Fruit fly (Drosophila melanogaster): ENCODE measurements around the gene CG16986.
A peak's percentile ranks its signal among the peaks of the same experiment; 100 is the strongest.

Gene CG16986

DNA sequence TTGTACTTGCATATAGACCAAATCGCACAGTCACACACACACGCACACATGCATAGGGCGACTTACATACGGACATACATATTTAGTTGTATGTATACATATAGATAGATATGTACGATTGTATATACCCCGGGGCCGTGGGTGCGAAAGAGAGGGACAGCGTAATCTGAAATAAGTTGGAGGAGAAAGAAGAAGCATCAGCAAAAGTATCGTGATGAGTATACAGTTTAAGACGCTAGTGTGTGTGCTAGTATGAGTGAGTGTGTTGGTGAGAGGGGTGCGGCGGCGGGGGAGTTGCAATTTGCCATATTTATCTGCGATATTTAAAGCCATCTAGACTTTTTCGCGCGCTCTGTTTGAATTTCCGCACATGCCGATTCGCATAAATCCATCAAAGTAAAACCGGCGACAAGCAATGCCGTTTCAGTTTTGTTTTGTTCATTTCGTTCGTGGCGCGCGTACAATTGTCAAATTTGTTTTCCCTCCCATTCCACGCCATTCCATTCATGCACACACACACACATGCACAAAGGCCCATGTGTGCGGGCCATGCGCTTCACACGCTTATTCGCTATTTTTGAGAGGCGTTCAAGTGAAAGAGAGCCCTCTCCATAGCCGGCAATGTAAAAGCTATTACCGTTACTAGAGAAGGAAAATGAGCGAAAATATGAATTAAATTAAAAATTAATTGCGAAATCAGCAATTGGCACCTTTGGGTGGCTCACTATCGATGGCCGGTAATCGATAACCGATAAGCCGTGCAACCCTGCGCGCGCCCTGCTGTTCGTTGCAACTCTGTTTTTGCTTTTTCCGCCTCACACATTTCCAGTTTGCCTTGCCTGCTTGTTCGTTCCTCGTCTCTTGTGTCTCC lies 35.0 kb downstream of the CG16986 start (continued):
- peak; percentile 98 for TF ChIP-seq CG17186 (GFP tag; optimal IDR thresholded peaks at IDR 0.05)
- TF ChIP-seq sim (GFP tag; IDR thresholded peaks at IDR 0.05), result peak; percentile 75
- peak; percentile 76 for TF ChIP-seq CG10209 (GFP tag; optimal IDR thresholded peaks at IDR 0.05)
- peak; percentile 51; the same call in 1 of the 2 replicates for TF ChIP-seq peb (GFP tag; IDR thresholded peaks at IDR 0.05)
- TF ChIP-seq CG12071 (GFP tag; optimal IDR thresholded peaks at IDR 0.05), result peak; percentile 85
- no peak for TF ChIP-seq klu (GFP tag; IDR thresholded peaks at IDR 0.05)
- TF ChIP-seq ttk (GFP tag; IDR thresholded peaks at IDR 0.05), result peak; percentile 80
- TF ChIP-seq CG2202 (tag; optimal IDR thresholded peaks at IDR 0.05), result peak; percentile 75
- TF ChIP-seq nau (GFP tag; optimal IDR thresholded peaks at IDR 0.05), result peak; percentile 86
- TF ChIP-seq CG14441 (GFP tag; IDR thresholded peaks at IDR 0.05), result peak; percentile 68
- TF ChIP-seq ap (GFP tag; IDR thresholded peaks at IDR 0.05), result 0 out of 2 replicates have a peak, but pooled peaks have one; percentile 20
- peak; percentile 68 for TF ChIP-seq CoRest (tag; optimal IDR thresholded peaks at IDR 0.05)
- peak; percentile 61 for TF ChIP-seq CG3163 (GFP tag; optimal IDR thresholded peaks at IDR 0.05)
- peak; percentile 64 for TF ChIP-seq CTCF (GFP tag; optimal IDR thresholded peaks at IDR 0.05)
- no peak for TF ChIP-seq fru (optimal IDR thresholded peaks at IDR 0.05)
- no peak for TF ChIP-seq aop (GFP tag; IDR thresholded peaks at IDR 0.05)
- peak; percentile 71 for TF ChIP-seq H2.0 (GFP tag; IDR thresholded peaks at IDR 0.05)
- TF ChIP-seq CG17612 (GFP tag; IDR thresholded peaks at IDR 0.05), result 0 out of 2 replicates have a peak, but pooled peaks have one; percentile 48
- peak; percentile 77 for TF ChIP-seq E2f1 (GFP tag; IDR thresholded peaks at IDR 0.05)
- TF ChIP-seq CG32772 (GFP tag; IDR thresholded peaks at IDR 0.05), result peak; percentile 56; the same call in 1 of the 2 replicates
- TF ChIP-seq CG7357 (GFP tag; IDR thresholded peaks at IDR 0.05), result no peak
- peak; percentile 49 for TF ChIP-seq Blimp-1 (GFP tag; optimal IDR thresholded peaks at IDR 0.05)
- TF ChIP-seq CG10543 (GFP tag; optimal IDR thresholded peaks at IDR 0.05), result peak; percentile 96
- TF ChIP-seq CG9876 (GFP tag; optimal IDR thresholded peaks at IDR 0.05), result peak; percentile 41
- peak; percentile 78 for TF ChIP-seq Awh (GFP tag; IDR thresholded peaks at IDR 0.05)
- TF ChIP-seq CG16813 (GFP tag; IDR thresholded peaks at IDR 0.05; ENCODE audit: partially characterized antibody), result peak; percentile 77
- peak; percentile 74 for TF ChIP-seq CG9817 (tag; optimal IDR thresholded peaks at IDR 0.05)
- peak; percentile 100 for TF ChIP-seq CG2116 (GFP tag; optimal IDR thresholded peaks at IDR 0.05)
- peak; percentile 64 for TF ChIP-seq Ptx1 (GFP tag; IDR thresholded peaks at IDR 0.05)
- no peak for TF ChIP-seq cad (GFP tag; optimal IDR thresholded peaks at IDR 0.05)
- TF ChIP-seq CG6254 (GFP tag; optimal IDR thresholded peaks at IDR 0.05), result peak; percentile 69
- peak; percentile 88 for TF ChIP-seq CG11723 (GFP tag; optimal IDR thresholded peaks at IDR 0.05)
- peak; percentile 79 for TF ChIP-seq amos (GFP tag; IDR thresholded peaks at IDR 0.05; ENCODE audit: partially characterized antibody)
- peak; percentile 66 for TF ChIP-seq pros (GFP tag; optimal IDR thresholded peaks at IDR 0.05)
- peak; percentile 69 for TF ChIP-seq sr (GFP tag; IDR thresholded peaks at IDR 0.05)
- peak; percentile 74 for TF ChIP-seq ems (GFP tag; optimal IDR thresholded peaks at IDR 0.05)
- no peak for TF ChIP-seq CG4404 (GFP tag; IDR thresholded peaks at IDR 0.05)
- TF ChIP-seq Xrp1 (GFP tag; IDR thresholded peaks at IDR 0.05), result peak; percentile 65
- TF ChIP-seq Hr78 (GFP tag; optimal IDR thresholded peaks at IDR 0.05), result no peak
- peak; percentile 64 for TF ChIP-seq CG2712 (tag; optimal IDR thresholded peaks at IDR 0.05)
- peak; percentile 86 for TF ChIP-seq chn (GFP tag; optimal IDR thresholded peaks at IDR 0.05)
- TF ChIP-seq inv (GFP tag; IDR thresholded peaks at IDR 0.05; ENCODE audit: partially characterized antibody), result peak; percentile 71
- peak; percentile 71 for TF ChIP-seq btn (GFP tag; optimal IDR thresholded peaks at IDR 0.05)
- TF ChIP-seq Hmr (GFP tag; optimal IDR thresholded peaks at IDR 0.05), result peak; percentile 92
- TF ChIP-seq GATAe (GFP tag; conservative IDR thresholded peaks at IDR 0.05), result no peak
- peak; percentile 93 for TF ChIP-seq odd (GFP tag; optimal IDR thresholded peaks at IDR 0.05)
- TF ChIP-seq Max (GFP tag; optimal IDR thresholded peaks at IDR 0.05), result peak; percentile 84
- TF ChIP-seq CG4328 (GFP tag; optimal IDR thresholded peaks at IDR 0.05), result peak; percentile 94
- TF ChIP-seq ab (GFP tag; optimal IDR thresholded peaks at IDR 0.05), result peak; percentile 30

Measured in whole organism, embryonic.